Worm (Caenorhabditis elegans): Measurements from ENCODE around the gene C34H4.5.

ce11 chrIV:1548457-1548861 is 1.6 kb downstream of the C34H4.5 start, which contains the start of gene col-107:
- TF ChIP-seq ama-1 (optimal IDR thresholded peaks at IDR 0.05) (no peak), ZK546.5 (tag; optimal IDR thresholded peaks at IDR 0.05) (no peak), R02D3.7 (tag; optimal IDR thresholded peaks at IDR 0.05) (no peak)
